Fruit fly (Drosophila melanogaster) whole organism, embryonic: ENCODE results near the gene mahe.

Source experiments
- Asciz ChIP-seq: fragments of 200-800 bp; sonication (Bioruptor generic); optimal IDR thresholded peaks from 2 replicates; lab custom pipeline; 2017; ENCODE audit warnings: missing biosample characterization, mild to moderate bottlenecking, missing genetic modification characterization, missing genetic modification reagents
- Bdp1 ChIP-seq: fragments of 200-800 bp; sonication (Bioruptor generic); optimal IDR thresholded peaks from 3 replicates; lab custom pipeline; 2016; ENCODE audit warnings: missing biosample characterization, missing genetic modification characterization
- CG10274 ChIP-seq: fragments of 200-800 bp; sonication (Bioruptor generic); optimal IDR thresholded peaks from 3 replicates; lab custom pipeline; 2017; ENCODE audit warnings: missing biosample characterization, mild to moderate bottlenecking, missing genetic modification characterization
- CG10543 ChIP-seq: fragments of 200-800 bp; sonication (Bioruptor generic); optimal IDR thresholded peaks from 3 replicates; lab custom pipeline; 2017; ENCODE audit warnings: missing biosample characterization, mild to moderate bottlenecking, missing genetic modification characterization, moderate library complexity
- CG10654 ChIP-seq: fragments of 200-800 bp; sonication (Bioruptor generic); optimal IDR thresholded peaks from 2 replicates; lab custom pipeline; 2016; ENCODE audit warnings: missing biosample characterization, missing genetic modification characterization
- CG11093 ChIP-seq: fragments of 200-800 bp; sonication (Bioruptor generic); IDR thresholded peaks from 3 replicates; pipeline ENCODE4 v1.3.6; 2022; ENCODE audit warnings: missing biosample characterization, missing genetic modification characterization
- CG11456 ChIP-seq: fragments of 200-800 bp; sonication (Bioruptor generic); IDR thresholded peaks from 3 replicates; pipeline ENCODE4 v1.3.6; 2022; ENCODE audit warnings: missing biosample characterization, missing genetic modification characterization
- CG14014 ChIP-seq: fragments of 200-800 bp; sonication (Bioruptor generic); IDR thresholded peaks from 2 replicates; pipeline ENCODE4 v1.3.6; 2022; ENCODE audit warnings: missing biosample characterization, missing genetic modification characterization
- CG18619 ChIP-seq: fragments of 200-800 bp; sonication (Bioruptor generic); optimal IDR thresholded peaks from 3 replicates; lab custom pipeline; 2017; ENCODE audit warnings: missing biosample characterization, mild to moderate bottlenecking, missing genetic modification characterization
- CG31441 ChIP-seq: fragments of 200-800 bp; sonication (Bioruptor generic); IDR thresholded peaks from 2 replicates; pipeline ENCODE4 v1.3.6; 2022; ENCODE audit warnings: missing biosample characterization, missing genetic modification characterization
- CG3847 ChIP-seq: fragments of 200-800 bp; sonication (Bioruptor generic); IDR thresholded peaks from 2 replicates; pipeline ENCODE4 v1.3.6; 2022; ENCODE audit warnings: missing biosample characterization, missing genetic modification characterization
- CG6175 ChIP-seq: fragments of 200-800 bp; sonication (Bioruptor generic); IDR thresholded peaks from 3 replicates; pipeline ENCODE4 v1.3.6; 2022; ENCODE audit warnings: missing biosample characterization, missing genetic modification characterization
- CG6791 ChIP-seq: fragments of 200-800 bp; sonication (Bioruptor generic); IDR thresholded peaks from 3 replicates; pipeline ENCODE4 v1.3.6; 2022; ENCODE audit warnings: missing biosample characterization, missing genetic modification characterization; ENCODE audit not compliant: partially characterized antibody
- CG7745 ChIP-seq: fragments of 200-800 bp; sonication (Bioruptor generic); optimal IDR thresholded peaks from 2 replicates; lab custom pipeline; 2018; ENCODE audit warnings: missing biosample characterization, mild to moderate bottlenecking, missing genetic modification characterization, moderate library complexity
- CG7839 ChIP-seq: fragments of 200-800 bp; sonication (Bioruptor generic); optimal IDR thresholded peaks from 3 replicates; lab custom pipeline; 2018; ENCODE audit warnings: missing biosample characterization, mild to moderate bottlenecking, missing genetic modification characterization, moderate library complexity
- CG9437 ChIP-seq: fragments of 200-800 bp; sonication (Bioruptor generic); optimal IDR thresholded peaks from 2 replicates; lab custom pipeline; 2018; ENCODE audit warnings: missing biosample characterization, mild to moderate bottlenecking, missing genetic modification characterization
- CTCF ChIP-seq: fragments of 200-800 bp; sonication (Bioruptor generic); optimal IDR thresholded peaks from 2 replicates; lab custom pipeline; 2017; ENCODE audit warnings: missing biosample characterization, mild to moderate bottlenecking, missing genetic modification characterization, moderate library complexity
- CkIIα-i1 ChIP-seq: fragments of 200-800 bp; sonication (Bioruptor generic); IDR thresholded peaks from 2 replicates; pipeline ENCODE4 v1.3.6; 2022; ENCODE audit warnings: missing biosample characterization, missing genetic modification characterization
- Dad ChIP-seq: fragments of 200-800 bp; sonication (Bioruptor generic); optimal IDR thresholded peaks from 3 replicates; lab custom pipeline; 2016; ENCODE audit warnings: missing biosample characterization, missing genetic modification characterization
- Doc2 ChIP-seq: fragments of 200-800 bp; sonication (Bioruptor generic); IDR thresholded peaks from 2 replicates; pipeline ENCODE4 v1.3.6; 2022; ENCODE audit warnings: missing biosample characterization, missing genetic modification characterization
- Eip74EF ChIP-seq, 2 experiments: fragments of 200-800 bp in 1 of 2; fragments of >200 bp in 1 of 2; sonication (Bioruptor generic) in 1 of 2; optimal IDR thresholded peaks; 2 replicates each; lab custom pipeline; 2017 to 2019; ENCODE audit warnings: missing biosample characterization in 2 of 2, missing genetic modification characterization in 2 of 2, mild to moderate bottlenecking in 1 of 2, moderate library complexity in 1 of 2
- Hand ChIP-seq: fragments of 200-800 bp; sonication (Bioruptor generic); optimal IDR thresholded peaks from 2 replicates; lab custom pipeline; 2017; ENCODE audit warnings: mild to moderate bottlenecking, missing biosample characterization, missing genetic modification reagents, missing genetic modification characterization
- Hmx ChIP-seq: fragments of 200-800 bp; sonication (Bioruptor generic); optimal IDR thresholded peaks from 2 replicates; lab custom pipeline; 2016; ENCODE audit warnings: missing biosample characterization, missing genetic modification characterization
- Mrtf ChIP-seq: fragments of 200-800 bp; sonication (Bioruptor generic); IDR thresholded peaks from 3 replicates; pipeline ENCODE4 v1.3.6; 2022; ENCODE audit warnings: missing biosample characterization, missing genetic modification characterization
- TFAM ChIP-seq: fragments of 200-800 bp; sonication (Bioruptor generic); optimal IDR thresholded peaks from 2 replicates; lab custom pipeline; 2017; ENCODE audit warnings: missing biosample characterization, missing genetic modification characterization, inconsistent platforms
- ap ChIP-seq: fragments of 200-800 bp; sonication (Bioruptor generic); IDR thresholded peaks from 2 replicates; pipeline ENCODE4 v1.3.6; 2022; ENCODE audit warnings: missing biosample characterization, missing genetic modification characterization
- ash1 ChIP-seq: fragments of 200-800 bp; sonication (Bioruptor generic); optimal IDR thresholded peaks from 2 replicates; lab custom pipeline; 2018; ENCODE audit warnings: missing biosample characterization, mild to moderate bottlenecking, missing genetic modification characterization
- caup ChIP-seq: fragments of 200-800 bp; sonication (Bioruptor generic); optimal IDR thresholded peaks from 3 replicates; lab custom pipeline; 2017; ENCODE audit warnings: missing biosample characterization, mild to moderate bottlenecking, missing genetic modification characterization, moderate library complexity; ENCODE audit not compliant: severe bottlenecking
- disco-r ChIP-seq: fragments of 200-800 bp; sonication (Bioruptor generic); optimal IDR thresholded peaks from 2 replicates; lab custom pipeline; 2016; ENCODE audit warnings: missing biosample characterization, missing genetic modification characterization
- emc ChIP-seq: fragments of 200-800 bp; sonication (Bioruptor generic); optimal IDR thresholded peaks from 2 replicates; lab custom pipeline; 2016; ENCODE audit warnings: missing biosample characterization, missing genetic modification characterization
- eve ChIP-seq, 2 experiments: fragments of >200 bp; optimal IDR thresholded peaks; 2 replicates each; lab custom pipeline; 2017; ENCODE audit warnings: missing biosample characterization in 2 of 2, missing genetic modification characterization in 2 of 2
- fd96Cb ChIP-seq: fragments of 200-800 bp; sonication (Bioruptor generic); optimal IDR thresholded peaks from 2 replicates; lab custom pipeline; 2018; ENCODE audit warnings: missing biosample characterization, mild to moderate bottlenecking, missing genetic modification characterization, moderate library complexity
- gce ChIP-seq: fragments of 200-800 bp; sonication (Bioruptor generic); IDR thresholded peaks from 3 replicates; pipeline ENCODE4 v1.3.6; 2022; ENCODE audit warnings: missing biosample characterization, missing genetic modification characterization
- kay ChIP-seq: fragments of 200-800 bp; sonication (Bioruptor generic); optimal IDR thresholded peaks from 2 replicates; lab custom pipeline; 2016; ENCODE audit warnings: missing biosample characterization, missing genetic modification characterization
- lilli ChIP-seq: fragments of 200-800 bp; sonication (Bioruptor generic); optimal IDR thresholded peaks from 3 replicates; lab custom pipeline; 2016; ENCODE audit warnings: missing biosample characterization, missing genetic modification characterization
- lmd ChIP-seq: fragments of 200-800 bp; sonication (Bioruptor generic); IDR thresholded peaks from 2 replicates; pipeline ENCODE4 v1.3.6; 2022; ENCODE audit warnings: missing biosample characterization, missing genetic modification characterization
- nerfin-2 ChIP-seq: fragments of 200-800 bp; sonication (Bioruptor generic); IDR thresholded peaks from 2 replicates; pipeline ENCODE4 v1.3.6; 2022; ENCODE audit warnings: missing biosample characterization, missing genetic modification characterization; ENCODE audit not compliant: partially characterized antibody
- nom ChIP-seq: fragments of 200-800 bp; sonication (Bioruptor generic); optimal IDR thresholded peaks from 2 replicates; lab custom pipeline; 2017; ENCODE audit warnings: missing biosample characterization, missing genetic modification characterization, mild to moderate bottlenecking, moderate library complexity, missing genetic modification reagents
- onecut ChIP-seq: fragments of 200-800 bp; sonication (Bioruptor generic); IDR thresholded peaks from 2 replicates; pipeline ENCODE4 v1.3.6; 2022; ENCODE audit warnings: missing biosample characterization, missing genetic modification characterization
- pho ChIP-seq: fragments of 200-800 bp; sonication (Bioruptor generic); optimal IDR thresholded peaks from 2 replicates; lab custom pipeline; 2016; ENCODE audit warnings: missing biosample characterization, missing genetic modification characterization
- rib ChIP-seq: fragments of 200-800 bp; sonication (Bioruptor generic); IDR thresholded peaks from 2 replicates; pipeline ENCODE4 v1.3.6; 2022; ENCODE audit warnings: missing biosample characterization, missing genetic modification characterization
- sens-2 ChIP-seq: fragments of 200-800 bp; sonication (Bioruptor generic); IDR thresholded peaks from 2 replicates; pipeline ENCODE4 v1.3.6; 2022; ENCODE audit warnings: missing biosample characterization, missing genetic modification characterization
- seq ChIP-seq: fragments of 200-800 bp; sonication (Bioruptor generic); IDR thresholded peaks from 2 replicates; pipeline ENCODE4 v1.3.6; 2022; ENCODE audit warnings: missing biosample characterization, missing genetic modification characterization
- stwl ChIP-seq: fragments of 200-800 bp; sonication (Bioruptor generic); optimal IDR thresholded peaks from 3 replicates; lab custom pipeline; 2018; ENCODE audit warnings: missing biosample characterization, mild to moderate bottlenecking, missing genetic modification characterization, moderate library complexity
- tna ChIP-seq: fragments of 200-800 bp; sonication (Bioruptor generic); IDR thresholded peaks from 2 replicates; pipeline ENCODE4 v1.3.6; 2022; ENCODE audit warnings: missing biosample characterization, missing genetic modification characterization; ENCODE audit not compliant: partially characterized antibody
- trem ChIP-seq: fragments of 200-800 bp; optimal IDR thresholded peaks from 3 replicates; lab custom pipeline; 2019; ENCODE audit warnings: missing biosample characterization, mild to moderate bottlenecking, missing genetic modification characterization, moderate library complexity
- trh ChIP-seq: fragments of 200-800 bp; sonication (Bioruptor generic); optimal IDR thresholded peaks from 2 replicates; lab custom pipeline; 2016; ENCODE audit warnings: missing biosample characterization, missing genetic modification characterization
- zf30C ChIP-seq: fragments of 200-800 bp; sonication (Bioruptor generic); optimal IDR thresholded peaks from 3 replicates; lab custom pipeline; 2018; ENCODE audit warnings: missing biosample characterization, mild to moderate bottlenecking, missing genetic modification characterization
- zfh1 ChIP-seq: fragments of 200-800 bp; sonication (Bioruptor generic); IDR thresholded peaks from 3 replicates; pipeline ENCODE4 v1.3.6; 2022; ENCODE audit warnings: missing biosample characterization, missing genetic modification characterization
- zfh2 ChIP-seq: fragments of 200-800 bp; sonication (Bioruptor generic); optimal IDR thresholded peaks from 2 replicates; lab custom pipeline; 2016; ENCODE audit warnings: missing biosample characterization, missing genetic modification characterization

Gene mahe

DNA sequence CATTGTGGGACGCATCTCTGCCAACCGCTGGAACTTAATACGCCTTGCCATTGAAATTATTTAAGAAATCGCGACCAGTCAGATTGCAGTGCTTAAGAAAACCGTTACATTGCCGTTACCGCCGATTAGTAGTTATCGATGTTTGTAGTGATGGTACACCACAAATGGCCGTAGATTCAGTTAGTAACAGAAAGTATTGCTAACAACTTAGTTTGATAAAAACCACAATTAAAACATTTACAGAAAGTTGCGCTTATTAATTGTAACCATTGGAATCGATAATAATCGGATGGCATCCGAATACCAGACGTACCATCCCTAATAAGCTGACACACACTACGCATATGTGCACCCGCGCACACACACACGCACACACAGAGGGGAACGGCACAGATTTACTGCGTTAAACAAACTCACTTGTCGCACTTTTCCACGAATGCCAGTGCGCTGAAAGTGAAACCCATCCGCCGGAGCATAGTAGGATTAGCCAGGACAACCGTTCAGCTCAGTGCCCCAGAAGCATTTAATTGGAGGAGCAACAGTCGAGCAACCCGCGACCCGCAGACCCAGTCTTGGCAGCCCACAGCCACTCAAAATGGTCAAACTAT lies 11.0 kb downstream of the mahe start, which contains the start of the genes hdm and Ykt6 (continued):
- TF ChIP-seq CG6175 (GFP tag; lab: Robert Waterston, UW) (peak; percentile 73; the same call in 1 of the 3 replicates), CG9437 (GFP tag; lab: Kevin White, UChicago) (peak; percentile 39), CTCF (GFP tag; lab: Kevin White, UChicago) (peak; percentile 24), tna (GFP tag; lab: Robert Waterston, UW) (peak; percentile 91), seq (GFP tag; lab: Robert Waterston, UW) (peak; percentile 68), CG11093 (GFP tag; lab: Robert Waterston, UW) (peak; percentile 68), lmd (no peak; the same call in none of the 2 replicates), lilli (GFP tag; lab: Kevin White, UChicago) (peak; percentile 90), stwl (peak; percentile 42), trem (tag; lab: Kevin White, UChicago) (peak; percentile 81), Eip74EF (GFP tag; optimal IDR thresholded peaks at IDR 0.05; lab: Kevin White, UChicago) (no peak), Hmx (peak; percentile 45), CG10543 (GFP tag; lab: Kevin White, UChicago) (peak; percentile 40), CG10654 (GFP tag; lab: Kevin White, UChicago) (peak; percentile 71), zfh2 (GFP tag; lab: Kevin White, UChicago) (peak; percentile 83), fd96Cb (peak; percentile 51), eve (GFP tag; optimal IDR thresholded peaks at IDR 0.05; lab: Kevin White, UChicago) (peak in 1 of 2 experiments; percentile 37), Dad (peak; percentile 72), CkIIα-i1 (GFP tag; lab: Robert Waterston, UW) (no peak), Doc2 (no peak), caup (peak; percentile 73), CG31441 (GFP tag; lab: Robert Waterston, UW) (no peak; the same call in 1 of the 2 replicates), CG6791 (peak; percentile 91), pho (GFP tag; lab: Kevin White, UChicago) (peak; percentile 76), Hand (no peak), CG10274 (GFP tag; lab: Kevin White, UChicago) (no peak), Asciz (no peak), kay (peak; percentile 79), sens-2 (GFP tag; lab: Robert Waterston, UW) (peak; percentile 81), CG3847 (GFP tag; lab: Robert Waterston, UW) (peak; percentile 84), disco-r (GFP tag; lab: Kevin White, UChicago) (peak; percentile 41), TFAM (no peak), onecut (peak; percentile 61), CG7839 (tag; lab: Kevin White, UChicago) (no peak), emc (peak; percentile 50), zfh1 (GFP tag; lab: Robert Waterston, UW) (peak; percentile 85), nom (GFP tag; lab: Kevin White, UChicago) (peak; percentile 7), rib (GFP tag; lab: Robert Waterston, UW) (peak; percentile 78; the same call in 1 of the 2 replicates), Mrtf (GFP tag; lab: Robert Waterston, UW) (peak; percentile 65; the same call in 2 of the 3 replicates), ap (GFP tag; lab: Robert Waterston, UW) (peak; percentile 75), ash1 (no peak), trh (GFP tag; lab: Kevin White, UChicago) (peak; percentile 34), Bdp1 (GFP tag; lab: Kevin White, UChicago) (peak; percentile 79), zf30C (GFP tag; lab: Kevin White, UChicago) (no peak), CG18619 (GFP tag; lab: Kevin White, UChicago) (peak; percentile 51), nerfin-2 (GFP tag; lab: Robert Waterston, UW) (peak; percentile 94), CG7745 (tag; lab: Kevin White, UChicago) (no peak), CG14014 (GFP tag; lab: Robert Waterston, UW) (peak; percentile 81), CG11456 (GFP tag; lab: Robert Waterston, UW) (no peak; the same call in 1 of the 3 replicates), gce (GFP tag; lab: Robert Waterston, UW) (no peak)
